Worm (Caenorhabditis elegans): ENCODE data around the gene T07G12.2.

DNA sequence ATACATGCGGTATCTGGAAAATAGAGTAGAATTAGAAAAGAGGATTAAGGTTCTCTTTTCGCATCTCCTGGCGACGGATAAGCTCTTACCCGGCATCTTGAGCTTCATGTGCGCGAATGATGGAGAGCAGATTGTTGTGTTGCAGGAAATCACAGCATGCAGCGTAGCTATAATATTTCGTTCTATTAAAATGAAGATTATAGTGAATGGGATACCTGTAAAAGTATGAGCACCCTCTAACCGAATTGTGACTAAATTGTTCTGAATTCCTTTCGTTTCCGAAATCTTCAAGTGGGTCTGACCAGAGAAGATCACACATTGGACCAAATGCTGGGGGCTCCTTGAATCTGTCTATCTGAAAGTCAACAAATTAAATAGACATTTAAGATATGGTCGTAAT lies 32.1 kb upstream of the T07G12.2 start:
- TF ChIP-seq ceh-40 (GFP tag; IDR thresholded peaks at IDR 0.05), result no peak
- no peak for TF ChIP-seq snpc-1.1 (tag; optimal IDR thresholded peaks at IDR 0.05; ENCODE audit: insufficient read depth)
- TF ChIP-seq cebp-1 (GFP tag; IDR thresholded peaks at IDR 0.05), result no peak
- no peak for TF ChIP-seq cebp-1 (tag; optimal IDR thresholded peaks at IDR 0.05)
- TF ChIP-seq nfyb-1 (GFP tag; IDR thresholded peaks at IDR 0.05), result no peak
- TF ChIP-seq lin-26 (GFP tag; IDR thresholded peaks at IDR 0.05), result no peak
